Worm (Caenorhabditis elegans): ENCODE data around the gene srw-119.
"Not testable (repeated sequence)": the region's sequence is repeated elsewhere in the genome, so short reads cannot be mapped to it uniquely, and the experiment has no call there.

- not testable (repeated sequence) for TF ChIP-seq tbx-37 (GFP tag; conservative IDR thresholded peaks at IDR 0.05); aly-1 (tag; optimal IDR thresholded peaks at IDR 0.05); hnd-1 (tag; optimal IDR thresholded peaks at IDR 0.05); scrt-1 (GFP tag; IDR thresholded peaks at IDR 0.05); B0310.2 (tag; optimal IDR thresholded peaks at IDR 0.05); ama-1 (optimal IDR thresholded peaks at IDR 0.05); ceh-13 (GFP tag; optimal IDR thresholded peaks at IDR 0.05); flt-1 (GFP tag; IDR thresholded peaks at IDR 0.05); hmbx-1 (tag; optimal IDR thresholded peaks at IDR 0.05)
These were observed 47.5 kb downstream of the srw-119 start, which contains the start of gene srw-122 for ce11 chrV:2952102-2952501.
